Fruit fly (Drosophila melanogaster): Measurements from ENCODE around the gene Abl.
A peak's percentile ranks its signal among the peaks of the same experiment; 100 is the strongest.

dm6 chr3L:16571739-16572063, 76.0 kb downstream of the Abl start:
- no peak for TF ChIP-seq Mnt (GFP tag; optimal IDR thresholded peaks at IDR 0.05)
- TF ChIP-seq bab1 (GFP tag; optimal IDR thresholded peaks at IDR 0.05) = no peak
- TF ChIP-seq tj (GFP tag; optimal IDR thresholded peaks at IDR 0.05) = peak; percentile 89
- TF ChIP-seq cic (GFP tag; optimal IDR thresholded peaks at IDR 0.05) = no peak
- no peak for TF ChIP-seq CG33017 (tag; optimal IDR thresholded peaks at IDR 0.05)
- TF ChIP-seq Hr96 (GFP tag; optimal IDR thresholded peaks at IDR 0.05) = no peak
- no peak for TF ChIP-seq CG5204 (GFP tag; optimal IDR thresholded peaks at IDR 0.05)
- TF ChIP-seq ovo (GFP tag; optimal IDR thresholded peaks at IDR 0.05) = no peak
- TF ChIP-seq CG1620 (GFP tag; optimal IDR thresholded peaks at IDR 0.05) = no peak
- TF ChIP-seq kay (GFP tag; ENCODE audit: borderline replicate concordance) = no peak
- TF ChIP-seq Clk (GFP tag; optimal IDR thresholded peaks at IDR 0.05) = no peak
- TF ChIP-seq CG11617 (GFP tag; optimal IDR thresholded peaks at IDR 0.05) = no peak
